Fruit fly (Drosophila melanogaster): ENCODE results near the gene Bub1.

DNA sequence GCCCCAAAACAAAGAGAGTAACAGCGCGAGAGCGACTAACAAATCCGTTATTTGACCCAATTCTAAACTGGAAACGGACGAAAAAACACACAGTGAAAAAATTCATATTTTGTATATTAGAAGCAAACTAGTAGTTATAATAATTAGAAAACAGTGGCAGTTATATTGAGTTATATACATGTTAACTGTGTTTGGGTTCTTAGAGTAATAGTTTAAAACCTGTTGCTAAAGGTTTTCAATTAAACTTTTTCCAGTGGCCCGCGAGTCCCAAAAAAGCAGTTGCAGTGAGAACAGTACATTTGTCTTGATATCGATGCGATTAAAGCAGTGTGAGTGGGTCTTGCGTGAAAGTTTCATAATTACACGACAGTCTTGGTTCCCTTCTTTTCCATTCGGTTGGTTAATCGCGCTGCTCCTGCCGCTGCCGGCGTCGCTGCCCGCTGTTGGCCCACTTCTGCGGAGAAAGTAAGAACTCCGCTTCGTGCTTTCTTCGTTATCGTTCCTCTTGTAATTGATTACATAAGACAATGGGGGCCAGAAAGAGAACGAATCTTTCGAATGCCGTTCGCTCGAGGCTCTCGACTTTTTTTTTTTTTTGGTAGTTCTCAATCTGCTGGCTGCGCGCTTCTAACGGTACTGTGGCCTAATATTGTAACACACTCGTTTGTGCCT lies 18.8 kb downstream of the Bub1 start:
- TF ChIP-seq psq (optimal IDR thresholded peaks at IDR 0.05), result no peak
- TF ChIP-seq h (optimal IDR thresholded peaks at IDR 0.05), result no peak
- TF ChIP-seq Myc (optimal IDR thresholded peaks at IDR 0.05), result no peak
- TF ChIP-seq Sin3A (optimal IDR thresholded peaks at IDR 0.05), result no peak
